Comparison of ENCODE assay signal across 1 fruit fly cellular context in genomic region chr2L:4976988-4977551, dm6.
A peak's percentile ranks its signal among the peaks of the same experiment; 100 is the strongest.
TF ChIP-seq lines count a peak whose summit lies in the region.

Gmd (minus strand) TSS chr2L:4977023.
CG3792 (plus strand) TSS chr2L:4977312.

TF ChIP-seq in whole organism, embryonic, 481 proteins besides CTCF, POLR2A, EP300 and RAD21 (continued from another document):
- peak; percentile 95 for TF ChIP-seq CG4328 (GFP tag; optimal IDR thresholded peaks at IDR 0.05; lab: Kevin White, UChicago)
- peak; percentile 88 for TF ChIP-seq tap (tag; optimal IDR thresholded peaks at IDR 0.05; lab: Kevin White, UChicago)
- peak; percentile 39 for TF ChIP-seq CG14965 (GFP tag; optimal IDR thresholded peaks at IDR 0.05; lab: Kevin White, UChicago; ENCODE audit: borderline replicate concordance)
- peak; percentile 86 for TF ChIP-seq Ravus (GFP tag; IDR thresholded peaks at IDR 0.05; lab: Robert Waterston, UW)
- TF ChIP-seq CG3847 (GFP tag; IDR thresholded peaks at IDR 0.05; lab: Robert Waterston, UW), result peak; percentile 97
- peak; percentile 81 for TF ChIP-seq CG17802 (tag; optimal IDR thresholded peaks at IDR 0.05; lab: Kevin White, UChicago)
- TF ChIP-seq schlank (tag; optimal IDR thresholded peaks at IDR 0.05; lab: Kevin White, UChicago), result peak; percentile 82
- peak; percentile 98 for TF ChIP-seq lilli (GFP tag; optimal IDR thresholded peaks at IDR 0.05; lab: Kevin White, UChicago)
- no peak for TF ChIP-seq h (optimal IDR thresholded peaks at IDR 0.05; lab: Kevin White, UChicago)
- peak; percentile 98 for TF ChIP-seq Xrp1 (GFP tag; IDR thresholded peaks at IDR 0.05; lab: Robert Waterston, UW)
- peak; percentile 94 for TF ChIP-seq ara (GFP tag; IDR thresholded peaks at IDR 0.05; lab: Robert Waterston, UW)
- peak; percentile 97 for TF ChIP-seq ind (GFP tag; optimal IDR thresholded peaks at IDR 0.05; lab: Kevin White, UChicago)
- TF ChIP-seq Lhr (GFP tag; optimal IDR thresholded peaks at IDR 0.05; lab: Kevin White, UChicago), result peak; percentile 81
- TF ChIP-seq vnd (GFP tag; IDR thresholded peaks at IDR 0.05; lab: Robert Waterston, UW; ENCODE audit: partially characterized antibody), result peak; percentile 88
- TF ChIP-seq wdn (GFP tag; IDR thresholded peaks at IDR 0.05; lab: Robert Waterston, UW), result peak; percentile 94
- peak; percentile 93 for TF ChIP-seq pnt (GFP tag; optimal IDR thresholded peaks at IDR 0.05; lab: Kevin White, UChicago)
- peak; percentile 96 for TF ChIP-seq rib (GFP tag; IDR thresholded peaks at IDR 0.05; lab: Robert Waterston, UW)
- TF ChIP-seq Stat92E (GFP tag; optimal IDR thresholded peaks at IDR 0.05; lab: Kevin White, UChicago), result peak in 1 of 3 experiments; percentile 82
- TF ChIP-seq Hr3 (GFP tag; optimal IDR thresholded peaks at IDR 0.05; lab: Kevin White, UChicago), result peak; percentile 95
- peak; percentile 88 for TF ChIP-seq CG2875 (GFP tag; optimal IDR thresholded peaks at IDR 0.05; lab: Kevin White, UChicago)
- peak; percentile 98 for TF ChIP-seq Ptx1 (GFP tag; IDR thresholded peaks at IDR 0.05; lab: Robert Waterston, UW)
- peak; percentile 61; the same call in 1 of the 3 replicates for TF ChIP-seq mld (GFP tag; IDR thresholded peaks at IDR 0.05; lab: Robert Waterston, UW; ENCODE audit: partially characterized antibody)
- peak; percentile 82 for TF ChIP-seq YL-1 (GFP tag; optimal IDR thresholded peaks at IDR 0.05; lab: Kevin White, UChicago)
- TF ChIP-seq Kr (GFP tag; optimal IDR thresholded peaks at IDR 0.05; lab: Kevin White, UChicago), result no peak
- TF ChIP-seq MESR4 (GFP tag; optimal IDR thresholded peaks at IDR 0.05; lab: Kevin White, UChicago), result peak; percentile 12
- no peak for TF ChIP-seq Vsx1 (GFP tag; optimal IDR thresholded peaks at IDR 0.05; lab: Kevin White, UChicago)
- peak; percentile 96 for TF ChIP-seq CG11456 (GFP tag; IDR thresholded peaks at IDR 0.05; lab: Robert Waterston, UW)
- TF ChIP-seq E2f1 (GFP tag; IDR thresholded peaks at IDR 0.05; lab: Robert Waterston, UW), result peak; percentile 96
- TF ChIP-seq hb (GFP tag; IDR thresholded peaks at IDR 0.05; lab: Robert Waterston, UW; ENCODE audit: partially characterized antibody), result peak; percentile 88
- peak; percentile 96 for TF ChIP-seq CG15696 (tag; optimal IDR thresholded peaks at IDR 0.05; lab: Kevin White, UChicago)
- peak; percentile 99 for TF ChIP-seq row (GFP tag; IDR thresholded peaks at IDR 0.05; lab: Robert Waterston, UW)
- TF ChIP-seq lab (GFP tag; optimal IDR thresholded peaks at IDR 0.05; lab: Kevin White, UChicago), result peak; percentile 97
- peak; percentile 94 for TF ChIP-seq Hmr (GFP tag; optimal IDR thresholded peaks at IDR 0.05; lab: Kevin White, UChicago)
- peak; percentile 89 for TF ChIP-seq ewg (GFP tag; optimal IDR thresholded peaks at IDR 0.05; lab: Kevin White, UChicago)
- peak; percentile 96 for TF ChIP-seq Fer3 (tag; optimal IDR thresholded peaks at IDR 0.05; lab: Kevin White, UChicago)
- peak; percentile 92 for TF ChIP-seq Side (GFP tag; optimal IDR thresholded peaks at IDR 0.05; lab: Kevin White, UChicago)
- peak; percentile 94 for TF ChIP-seq tx (GFP tag; optimal IDR thresholded peaks at IDR 0.05; lab: Kevin White, UChicago)
